Worm (Caenorhabditis elegans) whole organism, young adult: ENCODE results near the gene B0336.7.

Experiments
- D2030.7 ChIP-seq: fragments of 200-800 bp; sonication (Bioruptor generic); IDR thresholded peaks from 2 replicates; pipeline ENCODE4 v1.3.6; 2022; ENCODE audit warnings: missing genetic modification reagents, missing genetic modification characterization, missing compliant biosample characterization
- F23B12.7 ChIP-seq: sonication (generic microtip); optimal IDR thresholded peaks from 2 replicates; lab custom pipeline; 2017; ENCODE audit warnings: missing genetic modification characterization, mild to moderate bottlenecking, missing compliant biosample characterization, antibody characterized with exemption, moderate library complexity; ENCODE audit not compliant: insufficient read depth
- F33H1.4 ChIP-seq: fragments of 200-800 bp; sonication (Bioruptor generic); IDR thresholded peaks from 2 replicates; pipeline ENCODE4 v1.3.6; 2022; ENCODE audit warnings: missing genetic modification reagents, missing genetic modification characterization, missing compliant biosample characterization
- athp-1 ChIP-seq: sonication (generic microtip); optimal IDR thresholded peaks from 2 replicates; lab custom pipeline; 2017; ENCODE audit warnings: mild to moderate bottlenecking, missing genetic modification characterization, missing compliant biosample characterization
- attf-5 ChIP-seq: fragments of 200-800 bp; sonication (Bioruptor generic); optimal IDR thresholded peaks from 2 replicates; lab custom pipeline; 2018; ENCODE audit warnings: mild to moderate bottlenecking, missing genetic modification characterization, missing compliant biosample characterization
- attf-6 ChIP-seq: fragments of 200-800 bp; sonication (Bioruptor generic); IDR thresholded peaks from 2 replicates; pipeline ENCODE4 v1.3.6; 2022; ENCODE audit warnings: missing genetic modification reagents, missing genetic modification characterization, missing compliant biosample characterization
- bed-1 ChIP-seq: fragments of 200-800 bp; sonication (Bioruptor generic); IDR thresholded peaks from 2 replicates; pipeline ENCODE4 v1.3.6; 2022; ENCODE audit warnings: missing genetic modification reagents, missing genetic modification characterization, missing compliant biosample characterization
- cebp-1 ChIP-seq, 2 experiments: fragments of 200-800 bp in 1 of 2; sonication (Bioruptor generic) in 1 of 2; sonication (generic microtip) in 1 of 2; IDR thresholded peaks in 1 of 2; optimal IDR thresholded peaks in 1 of 2; 2 replicates each; pipeline versions ENCODE4 v1.3.6 to Lab custom; 2017 to 2022; ENCODE audit warnings: missing compliant biosample characterization in 2 of 2, missing genetic modification characterization in 2 of 2, mild to moderate bottlenecking in 1 of 2, missing genetic modification reagents in 1 of 2, moderate library complexity in 1 of 2
- ceh-27 ChIP-seq: fragments of 200-800 bp; sonication (Bioruptor generic); optimal IDR thresholded peaks from 2 replicates; lab custom pipeline; 2018; ENCODE audit warnings: mild to moderate bottlenecking, missing genetic modification characterization, moderate library complexity, missing compliant biosample characterization
- ceh-91 ChIP-seq: fragments of 200-800 bp; sonication (Bioruptor generic); IDR thresholded peaks from 2 replicates; pipeline ENCODE4 v1.3.6; 2022; ENCODE audit warnings: missing genetic modification reagents, missing genetic modification characterization, missing compliant biosample characterization
- dox-1 ChIP-seq: fragments of 200-800 bp; sonication (Bioruptor generic); IDR thresholded peaks from 2 replicates; pipeline ENCODE4 v1.3.6; 2022; ENCODE audit warnings: missing genetic modification reagents, missing genetic modification characterization, missing compliant biosample characterization
- dpl-1 ChIP-seq: fragments of 150-350 bp; optimal IDR thresholded peaks from 2 replicates; lab custom pipeline; 2014; ENCODE audit warnings: missing biosample characterization, missing genetic modification reagents, missing genetic modification characterization
- efl-1 ChIP-seq: fragments of 150-350 bp; optimal IDR thresholded peaks from 2 replicates; lab custom pipeline; 2014; ENCODE audit warnings: missing biosample characterization, missing genetic modification reagents, missing genetic modification characterization
- ekl-4 ChIP-seq: fragments of 200-800 bp; sonication (Bioruptor generic); IDR thresholded peaks from 2 replicates; pipeline ENCODE4 v1.3.6; 2022; ENCODE audit warnings: missing genetic modification reagents, missing genetic modification characterization, missing compliant biosample characterization
- him-1 ChIP-seq: sonication (generic microtip); optimal IDR thresholded peaks from 2 replicates; lab custom pipeline; 2016; ENCODE audit warnings: missing genotype, missing genetic modification reagents, missing genetic modification characterization, missing compliant biosample characterization
- hlh-12 ChIP-seq: sonication (generic microtip); optimal IDR thresholded peaks from 2 replicates; lab custom pipeline; 2016; ENCODE audit warnings: missing genetic modification characterization, missing compliant biosample characterization
- hmg-1.2 ChIP-seq: fragments of 200-800 bp; sonication (Bioruptor generic); IDR thresholded peaks from 2 replicates; pipeline ENCODE4 v1.3.6; 2022; ENCODE audit warnings: missing genetic modification reagents, missing genetic modification characterization, missing compliant biosample characterization
- hsf-1 ChIP-seq: fragments of 200-800 bp; sonication (Bioruptor generic); IDR thresholded peaks from 2 replicates; pipeline ENCODE4 v1.3.6; 2022; ENCODE audit warnings: missing genetic modification reagents, missing genetic modification characterization, missing compliant biosample characterization
- lin-35 ChIP-seq, 3 experiments: fragments of 150-350 bp in 2 of 3; sonication (generic microtip) in 1 of 3; optimal IDR thresholded peaks; 2 replicates each; lab custom pipeline; 2014 to 2018; ENCODE audit warnings: missing biosample characterization in 3 of 3, missing genetic modification characterization in 3 of 3, missing genetic modification reagents in 3 of 3
- lin-54 ChIP-seq: fragments of 200-800 bp; sonication (Bioruptor generic); optimal IDR thresholded peaks from 2 replicates; lab custom pipeline; 2018; ENCODE audit warnings: mild to moderate bottlenecking, missing genetic modification characterization, missing compliant biosample characterization
- lsl-1 ChIP-seq: fragments of 200-800 bp; sonication (Bioruptor generic); optimal IDR thresholded peaks from 2 replicates; lab custom pipeline; 2018; ENCODE audit warnings: mild to moderate bottlenecking, missing genetic modification characterization, moderate library complexity, missing compliant biosample characterization
- madf-6 ChIP-seq: fragments of 200-800 bp; sonication (Bioruptor generic); IDR thresholded peaks from 2 replicates; pipeline ENCODE4 v1.3.6; 2022; ENCODE audit warnings: missing genetic modification reagents, missing genetic modification characterization, missing compliant biosample characterization
- madf-8 ChIP-seq: fragments of 200-800 bp; sonication (Bioruptor generic); conservative IDR thresholded peaks from 2 replicates; pipeline ENCODE4 v1.3.6; 2022; ENCODE audit warnings: missing genetic modification reagents, missing genetic modification characterization, missing compliant biosample characterization
- mxl-1 ChIP-seq: sonication (generic microtip); optimal IDR thresholded peaks from 2 replicates; lab custom pipeline; 2016; ENCODE audit warnings: missing genetic modification characterization, missing compliant biosample characterization
- nhr-120 ChIP-seq: fragments of 200-800 bp; sonication (Bioruptor generic); IDR thresholded peaks from 2 replicates; pipeline ENCODE4 v1.3.6; 2022; ENCODE audit warnings: missing genetic modification characterization, missing compliant biosample characterization
- nhr-80 ChIP-seq: sonication (generic microtip); optimal IDR thresholded peaks from 2 replicates; lab custom pipeline; 2016; ENCODE audit warnings: missing genetic modification characterization, missing compliant biosample characterization
- pbrm-1 ChIP-seq: fragments of 200-800 bp; sonication (Bioruptor generic); IDR thresholded peaks from 2 replicates; pipeline ENCODE4 v1.3.6; 2022; ENCODE audit warnings: missing genetic modification reagents, missing genetic modification characterization, missing compliant biosample characterization
- rcor-1 ChIP-seq: fragments of 200-800 bp; sonication (Bioruptor generic); IDR thresholded peaks from 2 replicates; pipeline ENCODE4 v1.3.6; 2022; ENCODE audit warnings: missing genetic modification reagents, missing genetic modification characterization, missing compliant biosample characterization
- snpc-1.1 ChIP-seq: sonication (generic microtip); optimal IDR thresholded peaks from 2 replicates; lab custom pipeline; 2017; ENCODE audit warnings: missing genetic modification characterization, mild to moderate bottlenecking, missing compliant biosample characterization, antibody characterized with exemption, moderate library complexity, missing genotype, missing genetic modification reagents; ENCODE audit not compliant: insufficient read depth
- snpc-1.3 ChIP-seq: sonication (generic microtip); optimal IDR thresholded peaks from 2 replicates; lab custom pipeline; 2017; ENCODE audit warnings: missing genetic modification characterization, mild to moderate bottlenecking, missing compliant biosample characterization, antibody characterized with exemption, moderate library complexity, missing genotype, missing genetic modification reagents; ENCODE audit not compliant: insufficient read depth
- snpc-4 ChIP-seq, 5 experiments: fragments of 150-350 bp in 1 of 5; sonication (generic microtip) in 4 of 5; optimal IDR thresholded peaks; 2 replicates each; lab custom pipeline; 2014 to 2018; ENCODE audit warnings: missing genetic modification characterization in 5 of 5, missing biosample characterization in 3 of 5, antibody characterized with exemption in 2 of 5, mild to moderate bottlenecking in 2 of 5, missing compliant biosample characterization in 2 of 5, missing genotype in 2 of 5, moderate library complexity in 2 of 5, missing genetic modification reagents in 1 of 5
- sptf-2 ChIP-seq: fragments of 200-800 bp; sonication (Bioruptor generic); optimal IDR thresholded peaks from 2 replicates; lab custom pipeline; 2018; ENCODE audit warnings: mild to moderate bottlenecking, missing genetic modification characterization, missing compliant biosample characterization
- tlf-1 ChIP-seq: fragments of 200-800 bp; sonication (Bioruptor generic); optimal IDR thresholded peaks from 2 replicates; lab custom pipeline; 2018; ENCODE audit warnings: mild to moderate bottlenecking, missing genetic modification characterization, missing compliant biosample characterization
- unc-130 ChIP-seq: sonication (generic microtip); optimal IDR thresholded peaks from 2 replicates; lab custom pipeline; 2016; ENCODE audit warnings: missing genetic modification reagents, missing genetic modification characterization, missing compliant biosample characterization
- xnd-1 ChIP-seq: sonication (generic microtip); optimal IDR thresholded peaks from 2 replicates; lab custom pipeline; 2016; ENCODE audit warnings: missing genotype, missing genetic modification reagents, missing genetic modification characterization, missing compliant biosample characterization
- ztf-18 ChIP-seq: sonication (generic microtip); optimal IDR thresholded peaks from 2 replicates; lab custom pipeline; 2016; ENCODE audit warnings: missing genotype, mild to moderate bottlenecking, missing genetic modification characterization, missing compliant biosample characterization
- ztf-22 ChIP-seq: fragments of 200-800 bp; sonication (Bioruptor generic); optimal IDR thresholded peaks from 2 replicates; lab custom pipeline; 2018; ENCODE audit warnings: mild to moderate bottlenecking, missing genetic modification characterization, moderate library complexity, missing compliant biosample characterization
- ztf-28 ChIP-seq: fragments of 200-800 bp; sonication (Bioruptor generic); IDR thresholded peaks from 2 replicates; pipeline ENCODE4 v1.3.6; 2022; ENCODE audit warnings: missing genetic modification reagents, missing genetic modification characterization, missing compliant biosample characterization

The B0336.7 gene

ce11 chrIII:5697963-5698730 is 981 bp upstream of the B0336.7 start, which contains the start of the genes lgg-3 and rgs-5:
TSS of gene lgg-3 (minus strand) at chrIII:5698013.
TSS of gene rgs-5 (plus strand) at chrIII:5698555.
- no peak for TF ChIP-seq ztf-28
- no peak for TF ChIP-seq bed-1
- TF ChIP-seq snpc-4 (GFP tag; optimal IDR thresholded peaks at IDR 0.05; lab: Kevin White, UChicago), result no peak
- TF ChIP-seq snpc-4 (tag; optimal IDR thresholded peaks at IDR 0.05; lab: Kevin White, UChicago), result peak; percentile 5 to 81 (median 31)
- peak in 1 of 3 experiments; percentile 30 for TF ChIP-seq lin-35 (GFP tag; optimal IDR thresholded peaks at IDR 0.05; lab: Kevin White, UChicago)
- TF ChIP-seq ztf-22 (GFP tag; lab: Kevin White, UChicago), result no peak
- TF ChIP-seq attf-5 (GFP tag; lab: Kevin White, UChicago), result peak; percentile 65
- TF ChIP-seq nhr-80 (tag; lab: Kevin White, UChicago), result peak; percentile 12
- peak; percentile 13; the same call in 1 of the 2 replicates for TF ChIP-seq hmg-1.2 (GFP tag; lab: Robert Waterston, UW)
- TF ChIP-seq hsf-1 (GFP tag; lab: Robert Waterston, UW), result peak; percentile 48; the same call in 1 of the 2 replicates
- peak; percentile 85 for TF ChIP-seq F33H1.4 (GFP tag; lab: Robert Waterston, UW)
- TF ChIP-seq pbrm-1 (GFP tag; lab: Robert Waterston, UW), result no peak
- no peak for TF ChIP-seq nhr-120 (GFP tag; lab: Robert Waterston, UW)
- TF ChIP-seq snpc-1.3 (tag; lab: Kevin White, UChicago), result peak; percentile 3
- peak; percentile 72 for TF ChIP-seq ztf-18 (tag; lab: Kevin White, UChicago)
- peak; percentile 64 for TF ChIP-seq him-1 (tag; lab: Kevin White, UChicago)
- TF ChIP-seq tlf-1 (GFP tag; lab: Kevin White, UChicago), result peak; percentile 44
- TF ChIP-seq hlh-12 (tag; lab: Kevin White, UChicago), result no peak
- peak; percentile 72 for TF ChIP-seq madf-8 (GFP tag; lab: Robert Waterston, UW)
- TF ChIP-seq D2030.7, result peak; percentile 58
- TF ChIP-seq attf-6, result no peak
- peak; percentile 62 for TF ChIP-seq efl-1
- no peak; the same call in 1 of the 2 replicates for TF ChIP-seq dox-1 (GFP tag; lab: Robert Waterston, UW)
- 0 out of 2 replicates have a peak, but pooled peaks have one; percentile 8 for TF ChIP-seq ekl-4 (GFP tag; lab: Robert Waterston, UW)
- peak; percentile 61 for TF ChIP-seq ceh-91 (GFP tag; lab: Robert Waterston, UW)
- TF ChIP-seq sptf-2 (GFP tag; lab: Kevin White, UChicago), result no peak
- TF ChIP-seq athp-1, result peak; percentile 13
- peak; percentile 91 for TF ChIP-seq xnd-1
- TF ChIP-seq mxl-1 (tag; lab: Kevin White, UChicago), result no peak
- TF ChIP-seq F23B12.7 (tag; lab: Kevin White, UChicago), result no peak
- TF ChIP-seq unc-130, result peak; percentile 37
- peak; percentile 89 for TF ChIP-seq lin-54 (GFP tag; lab: Kevin White, UChicago)
- 0 out of 2 replicates have a peak, but pooled peaks have one; percentile 11 for TF ChIP-seq cebp-1 (GFP tag; IDR thresholded peaks at IDR 0.05; lab: Robert Waterston, UW)
- peak; percentile 15 for TF ChIP-seq cebp-1 (tag; optimal IDR thresholded peaks at IDR 0.05; lab: Kevin White, UChicago)
- peak; percentile 14 for TF ChIP-seq dpl-1 (GFP tag; lab: Kevin White, UChicago)
- TF ChIP-seq snpc-1.1 (tag; lab: Kevin White, UChicago), result peak; percentile 31
- peak; percentile 96 for TF ChIP-seq lsl-1 (GFP tag; lab: Kevin White, UChicago)
- peak; percentile 88 for TF ChIP-seq madf-6 (GFP tag; lab: Robert Waterston, UW)
- peak; percentile 12 for TF ChIP-seq ceh-27
- TF ChIP-seq rcor-1 (GFP tag; lab: Robert Waterston, UW), result peak; percentile 39; the same call in 1 of the 2 replicates
- TF ChIP-seq, all 124 proteins: peak for 27
